Worm (Caenorhabditis elegans) whole organism, L4/young adult: ENCODE measurements around the gene K09A11.1.

Source experiments
- W03F9.2 ChIP-seq: fragments of 150-350 bp; optimal IDR thresholded peaks from 2 replicates; lab custom pipeline; 2014; ENCODE audit warnings: missing biosample characterization, missing genetic modification characterization
- dao-5 ChIP-seq: sonication (generic microtip); optimal IDR thresholded peaks from 2 replicates; lab custom pipeline; 2016; ENCODE audit warnings: missing genotype, missing genetic modification characterization, moderate library complexity, missing compliant biosample characterization
- him-1 ChIP-seq: sonication (generic microtip); optimal IDR thresholded peaks from 2 replicates; lab custom pipeline; 2016; ENCODE audit warnings: missing genotype, missing genetic modification reagents, missing genetic modification characterization, missing compliant biosample characterization

- TF ChIP-seq him-1, result no peak
- TF ChIP-seq dao-5 (tag; lab: Kevin White, UChicago), result no peak
- no peak for TF ChIP-seq W03F9.2
Observed at ce11 chrX:13238197-13238596, 24.1 kb upstream of the K09A11.1 start, which contains the start of gene K08H2.4.
